Worm (Caenorhabditis elegans) whole organism, late embryonic: ENCODE results near the gene Y41E3.19.

Experiments used
- K09A11.1 ChIP-seq: sonication (generic microtip); optimal IDR thresholded peaks from 2 replicates; lab custom pipeline; 2017; ENCODE audit warnings: antibody characterized with exemption, mild to moderate bottlenecking, missing genetic modification characterization, missing compliant biosample characterization; ENCODE audit not compliant: insufficient read depth
- fkh-10 ChIP-seq: fragments of 150-350 bp; optimal IDR thresholded peaks from 2 replicates; lab custom pipeline; 2014; ENCODE audit warnings: missing biosample characterization, missing genetic modification reagents, missing genetic modification characterization
- madf-2 ChIP-seq: sonication (generic microtip); optimal IDR thresholded peaks from 2 replicates; lab custom pipeline; 2017; ENCODE audit warnings: missing genetic modification characterization, missing compliant biosample characterization
- nhr-11 ChIP-seq: fragments of 150-350 bp; optimal IDR thresholded peaks from 2 replicates; lab custom pipeline; 2014; ENCODE audit warnings: missing biosample characterization, missing genetic modification characterization
- rnt-1 ChIP-seq: sonication (generic microtip); optimal IDR thresholded peaks from 2 replicates; lab custom pipeline; 2016; ENCODE audit warnings: missing genetic modification characterization, missing compliant biosample characterization

ce11 chrIV:15024426-15024825, 31.5 kb upstream of the Y41E3.19 start:
- no peak for TF ChIP-seq fkh-10 (GFP tag; lab: Kevin White, UChicago)
- no peak for TF ChIP-seq rnt-1
- TF ChIP-seq nhr-11 (tag; lab: Kevin White, UChicago): no peak
- no peak for TF ChIP-seq K09A11.1 (tag; lab: Kevin White, UChicago)
- TF ChIP-seq madf-2 (tag; lab: Kevin White, UChicago): no peak
